Worm (Caenorhabditis elegans) whole organism, L2 larva: ENCODE measurements around the gene ZK262.4.

Experiments used
- aly-2 ChIP-seq: fragments of 150-350 bp; optimal IDR thresholded peaks from 2 replicates; lab custom pipeline; 2014; ENCODE audit warnings: missing biosample characterization, missing genetic modification characterization
- elt-3 ChIP-seq: sonication (generic microtip); optimal IDR thresholded peaks from 2 replicates; lab custom pipeline; 2017; ENCODE audit warnings: missing biosample characterization, missing genetic modification characterization
- fos-1 ChIP-seq: fragments of 150-350 bp; optimal IDR thresholded peaks from 2 replicates; lab custom pipeline; 2014; ENCODE audit warnings: missing biosample characterization, missing genetic modification characterization
- lin-11 ChIP-seq: fragments of 150-350 bp; sonication (generic microtip); optimal IDR thresholded peaks from 2 replicates; lab custom pipeline; 2014; ENCODE audit warnings: missing biosample characterization, missing genetic modification characterization, inconsistent platforms, mixed read lengths
- sma-9 ChIP-seq, 2 experiments: fragments of 150-350 bp in 1 of 2; sonication (generic microtip) in 1 of 2; optimal IDR thresholded peaks; 2 replicates each; lab custom pipeline; 2014 to 2016; ENCODE audit warnings: missing genetic modification characterization in 2 of 2, mild to moderate bottlenecking in 1 of 2, missing biosample characterization in 1 of 2, missing compliant biosample characterization in 1 of 2, missing genetic modification reagents in 1 of 2, moderate library complexity in 1 of 2

- TF ChIP-seq lin-11: no peak
- no peak for TF ChIP-seq elt-3 (tag; lab: Kevin White, UChicago)
- no peak for TF ChIP-seq fos-1 (tag; lab: Kevin White, UChicago)
- TF ChIP-seq sma-9 (GFP tag; optimal IDR thresholded peaks at IDR 0.05; lab: Kevin White, UChicago): no peak
- TF ChIP-seq sma-9 (tag; optimal IDR thresholded peaks at IDR 0.05; lab: Kevin White, UChicago): no peak
- TF ChIP-seq aly-2 (tag; lab: Kevin White, UChicago): no peak
These were observed 35.3 kb downstream of the ZK262.4 start, which contains the start of the genes Y51A2B.4 and Y51A2B.5 for ce11 chrV:18389046-18389445.
